Worm (Caenorhabditis elegans) whole organism, midembryonic: Measurements from ENCODE around the gene twk-43.

Experiments used
- T22C8.4 ChIP-seq: fragments of 200-800 bp; sonication (Bioruptor generic); IDR thresholded peaks from 2 replicates; pipeline ENCODE4 v1.3.6; 2022; ENCODE audit warnings: missing genetic modification characterization, missing compliant biosample characterization
- cog-1 ChIP-seq: sonication (generic microtip); optimal IDR thresholded peaks from 2 replicates; lab custom pipeline; 2016; ENCODE audit warnings: missing genetic modification characterization, missing compliant biosample characterization
- flt-1 ChIP-seq: fragments of 200-800 bp; sonication (Bioruptor generic); IDR thresholded peaks from 2 replicates; pipeline ENCODE4 v1.3.6; 2022; ENCODE audit warnings: missing genetic modification characterization, missing compliant biosample characterization
- klf-2 ChIP-seq: fragments of 200-800 bp; sonication (Bioruptor generic); conservative IDR thresholded peaks from 2 replicates; pipeline ENCODE4 v1.3.6; 2022; ENCODE audit warnings: missing genetic modification reagents, missing genetic modification characterization, missing compliant biosample characterization
- med-1 ChIP-seq: sonication (generic microtip); optimal IDR thresholded peaks from 2 replicates; lab custom pipeline; 2017; ENCODE audit warnings: missing genetic modification characterization, mild to moderate bottlenecking, missing compliant biosample characterization, antibody characterized with exemption, missing genetic modification reagents; ENCODE audit not compliant: insufficient read depth
- ref-1 ChIP-seq: fragments of 200-800 bp; sonication (Bioruptor generic); conservative IDR thresholded peaks from 2 replicates; pipeline ENCODE4 v1.3.6; 2022; ENCODE audit warnings: missing genetic modification reagents, missing genetic modification characterization, missing compliant biosample characterization
- tab-1 ChIP-seq: fragments of 200-800 bp; sonication (Bioruptor generic); IDR thresholded peaks from 2 replicates; pipeline ENCODE4 v1.3.6; 2022; ENCODE audit warnings: missing genetic modification characterization, missing compliant biosample characterization
- ztf-23 ChIP-seq: fragments of 200-800 bp; sonication (Bioruptor generic); IDR thresholded peaks from 2 replicates; pipeline ENCODE4 v1.3.6; 2022; ENCODE audit warnings: missing genetic modification reagents, missing genetic modification characterization, missing compliant biosample characterization
- ztf-29 ChIP-seq: fragments of 200-800 bp; sonication (Bioruptor generic); IDR thresholded peaks from 2 replicates; pipeline ENCODE4 v1.3.6; 2022; ENCODE audit warnings: missing genetic modification reagents, missing genetic modification characterization, missing compliant biosample characterization

- TF ChIP-seq ref-1 (GFP tag; lab: Robert Waterston, UW): no peak
- TF ChIP-seq tab-1 (GFP tag; lab: Robert Waterston, UW): no peak
- no peak for TF ChIP-seq flt-1
- no peak for TF ChIP-seq ztf-29
- no peak for TF ChIP-seq med-1
- TF ChIP-seq ztf-23 (GFP tag; lab: Robert Waterston, UW): no peak
- no peak for TF ChIP-seq cog-1 (tag; lab: Kevin White, UChicago)
- no peak for TF ChIP-seq T22C8.4 (GFP tag; lab: Robert Waterston, UW)
- TF ChIP-seq klf-2: no peak
These were observed 20.4 kb downstream of the twk-43 start for ce11 chrV:13366488-13366887.
